Worm (Caenorhabditis elegans) whole organism, L3 larva: Measurements from ENCODE around the gene nhr-68.

ENCODE experiments used
- R02D3.7 ChIP-seq: fragments of 150-350 bp; optimal IDR thresholded peaks from 2 replicates; lab custom pipeline; 2014; ENCODE audit warnings: missing biosample characterization, missing genetic modification characterization
- lin-15B ChIP-seq: fragments of 150-350 bp; optimal IDR thresholded peaks from 2 replicates; lab custom pipeline; 2014; ENCODE audit warnings: missing biosample characterization, missing genetic modification characterization
- mdl-1 ChIP-seq: fragments of 150-350 bp; optimal IDR thresholded peaks from 2 replicates; lab custom pipeline; 2014; ENCODE audit warnings: missing biosample characterization, missing genetic modification characterization
- nhr-237 ChIP-seq: fragments of 150-350 bp; optimal IDR thresholded peaks from 2 replicates; lab custom pipeline; 2014; ENCODE audit warnings: missing biosample characterization, missing genetic modification characterization
- nhr-67 ChIP-seq: fragments of 150-350 bp; optimal IDR thresholded peaks from 2 replicates; lab custom pipeline; 2014; ENCODE audit warnings: missing biosample characterization, missing genetic modification characterization
- nhr-77 ChIP-seq: fragments of 150-350 bp; optimal IDR thresholded peaks from 2 replicates; lab custom pipeline; 2014; ENCODE audit warnings: missing biosample characterization, missing genetic modification characterization
- sea-2 ChIP-seq: fragments of 150-350 bp; sonication (generic microtip); optimal IDR thresholded peaks from 4 replicates; lab custom pipeline; 2014; ENCODE audit warnings: missing biosample characterization, missing genetic modification reagents, missing genetic modification characterization
- snpc-4 ChIP-seq: fragments of 150-350 bp; optimal IDR thresholded peaks from 2 replicates; lab custom pipeline; 2014; ENCODE audit warnings: missing biosample characterization, missing genetic modification characterization

ce11 chrV:11615948-11616681, 42.9 kb downstream of the nhr-68 start, which contains the start of gene nlp-24:
- no peak for TF ChIP-seq R02D3.7 (tag; lab: Kevin White, UChicago)
- TF ChIP-seq sea-2 (GFP tag; lab: Kevin White, UChicago), result no peak
- TF ChIP-seq nhr-237, result no peak
- no peak for TF ChIP-seq mdl-1
- no peak for TF ChIP-seq snpc-4 (tag; lab: Kevin White, UChicago)
- TF ChIP-seq lin-15B (tag; lab: Kevin White, UChicago), result no peak
- no peak for TF ChIP-seq nhr-67 (tag; lab: Kevin White, UChicago)
- TF ChIP-seq nhr-77 (tag; lab: Kevin White, UChicago), result no peak
